Worm (Caenorhabditis elegans) whole organism, L4/young adult: Measurements from ENCODE around the gene Y67D8C.2.

Source experiments
- W03F9.2 ChIP-seq: fragments of 150-350 bp; optimal IDR thresholded peaks from 2 replicates; lab custom pipeline; 2014; ENCODE audit warnings: missing biosample characterization, missing genetic modification characterization
- dao-5 ChIP-seq: sonication (generic microtip); optimal IDR thresholded peaks from 2 replicates; lab custom pipeline; 2016; ENCODE audit warnings: missing genotype, missing genetic modification characterization, moderate library complexity, missing compliant biosample characterization
- him-1 ChIP-seq: sonication (generic microtip); optimal IDR thresholded peaks from 2 replicates; lab custom pipeline; 2016; ENCODE audit warnings: missing genotype, missing genetic modification reagents, missing genetic modification characterization, missing compliant biosample characterization

- no peak for TF ChIP-seq W03F9.2 (tag; lab: Kevin White, UChicago)
- no peak for TF ChIP-seq him-1 (tag; lab: Kevin White, UChicago)
- no peak for TF ChIP-seq dao-5 (tag; lab: Kevin White, UChicago)
Observed at ce11 chrIV:3028842-3029241, 43.3 kb upstream of the Y67D8C.2 start, which contains the start of gene ndnf-1.
